Fruit fly (Drosophila melanogaster): ENCODE measurements around the gene CG32219.

Gene CG32219

dm6 chr3L:19905427-19905826 is 45.5 kb downstream of the CG32219 start:
- TF ChIP-seq rgr (GFP tag; optimal IDR thresholded peaks at IDR 0.05), result peak; percentile 40
- peak; percentile 33 for TF ChIP-seq ey (GFP tag; optimal IDR thresholded peaks at IDR 0.05)
- TF ChIP-seq OdsH (GFP tag; optimal IDR thresholded peaks at IDR 0.05), result peak; percentile 6
- no peak for TF ChIP-seq Jra (GFP tag; optimal IDR thresholded peaks at IDR 0.05)
- TF ChIP-seq br (GFP tag; optimal IDR thresholded peaks at IDR 0.05), result peak; percentile 18
- peak; percentile 5 for TF ChIP-seq psq (GFP tag; optimal IDR thresholded peaks at IDR 0.05)
- TF ChIP-seq Rel (GFP tag; optimal IDR thresholded peaks at IDR 0.05), result no peak
- TF ChIP-seq Rel (tag; optimal IDR thresholded peaks at IDR 0.05), result no peak
- peak; percentile 31 for TF ChIP-seq sv (GFP tag; optimal IDR thresholded peaks at IDR 0.05)
- peak; percentile 35 for TF ChIP-seq h (GFP tag; optimal IDR thresholded peaks at IDR 0.05)
- no peak for TF ChIP-seq CrebA (GFP tag; optimal IDR thresholded peaks at IDR 0.05; ENCODE audit: borderline replicate concordance)

- TF ChIP-seq Jra (GFP tag; optimal IDR thresholded peaks at IDR 0.05) (no peak), Rel (GFP tag; optimal IDR thresholded peaks at IDR 0.05) (no peak), Rel (tag; optimal IDR thresholded peaks at IDR 0.05) (peak; percentile 41), dmrt93B (GFP tag; optimal IDR thresholded peaks at IDR 0.05) (no peak), CrebA (GFP tag; optimal IDR thresholded peaks at IDR 0.05; ENCODE audit: borderline replicate concordance) (no peak), jim (GFP tag; optimal IDR thresholded peaks at IDR 0.05) (no peak), Hnf4 (GFP tag; optimal IDR thresholded peaks at IDR 0.05) (no peak)
Measured at dm6 chr3L:19904411-19905135, 46.4 kb downstream of the CG32219 start.

- TF ChIP-seq Jra (GFP tag; optimal IDR thresholded peaks at IDR 0.05), result no peak
- TF ChIP-seq sage (GFP tag; optimal IDR thresholded peaks at IDR 0.05), result peak; percentile 9
- TF ChIP-seq dl (GFP tag; optimal IDR thresholded peaks at IDR 0.05; ENCODE audit: insufficient read depth in 1 of 2, partially characterized antibody in 2 of 2), result peak; percentile 20 to 22
- no peak for TF ChIP-seq Vsx2 (GFP tag; optimal IDR thresholded peaks at IDR 0.05; ENCODE audit: partially characterized antibody)
- TF ChIP-seq woc (GFP tag; optimal IDR thresholded peaks at IDR 0.05), result peak; percentile 35
- TF ChIP-seq fru (GFP tag; optimal IDR thresholded peaks at IDR 0.05), result no peak
- TF ChIP-seq CrebA (GFP tag; optimal IDR thresholded peaks at IDR 0.05; ENCODE audit: borderline replicate concordance), result peak; percentile 25
- no peak for TF ChIP-seq foxo (GFP tag; optimal IDR thresholded peaks at IDR 0.05)
- peak; percentile 49 for TF ChIP-seq psq (GFP tag; optimal IDR thresholded peaks at IDR 0.05)
- no peak for TF ChIP-seq usp (GFP tag; optimal IDR thresholded peaks at IDR 0.05)
- no peak for TF ChIP-seq dmrt93B (GFP tag; optimal IDR thresholded peaks at IDR 0.05)
- TF ChIP-seq jim (GFP tag; optimal IDR thresholded peaks at IDR 0.05), result no peak
- no peak for TF ChIP-seq GATAd (GFP tag; optimal IDR thresholded peaks at IDR 0.05)
- TF ChIP-seq pan (optimal IDR thresholded peaks at IDR 0.05), result no peak
- TF ChIP-seq Dif (GFP tag; optimal IDR thresholded peaks at IDR 0.05; ENCODE audit: partially characterized antibody), result peak; percentile 8
- TF ChIP-seq sv (GFP tag; optimal IDR thresholded peaks at IDR 0.05), result peak; percentile 46
- no peak for TF ChIP-seq OdsH (GFP tag; optimal IDR thresholded peaks at IDR 0.05)
- TF ChIP-seq Rel (GFP tag; optimal IDR thresholded peaks at IDR 0.05), result no peak
- peak; percentile 94 for TF ChIP-seq Rel (tag; optimal IDR thresholded peaks at IDR 0.05)
- no peak for TF ChIP-seq rgr (GFP tag; optimal IDR thresholded peaks at IDR 0.05)
Measured at dm6 chr3L:19903400-19903846, 47.5 kb downstream of the CG32219 start.

- TF ChIP-seq sv (GFP tag; optimal IDR thresholded peaks at IDR 0.05) (peak; percentile 92), Hr83 (GFP tag; optimal IDR thresholded peaks at IDR 0.05; ENCODE audit: poor library complexity, severe bottlenecking) (peak; percentile 64), GATAd (GFP tag; optimal IDR thresholded peaks at IDR 0.05) (no peak), psq (GFP tag; optimal IDR thresholded peaks at IDR 0.05) (peak; percentile 98), OdsH (GFP tag; optimal IDR thresholded peaks at IDR 0.05) (peak; percentile 99), CG9705 (GFP tag; optimal IDR thresholded peaks at IDR 0.05) (peak; percentile 7), Hr78 (GFP tag; optimal IDR thresholded peaks at IDR 0.05) (no peak), br (GFP tag; optimal IDR thresholded peaks at IDR 0.05) (peak; percentile 99), Myc (optimal IDR thresholded peaks at IDR 0.05) (no peak), Mio (GFP tag; optimal IDR thresholded peaks at IDR 0.05) (peak; percentile 87), N (GFP tag; optimal IDR thresholded peaks at IDR 0.05) (no peak), Jra (GFP tag; optimal IDR thresholded peaks at IDR 0.05) (peak; percentile 90), dsf (GFP tag; optimal IDR thresholded peaks at IDR 0.05; ENCODE audit: borderline replicate concordance) (peak; percentile 87), ey (GFP tag; optimal IDR thresholded peaks at IDR 0.05) (peak; percentile 99), usp (GFP tag; optimal IDR thresholded peaks at IDR 0.05) (no peak), Abd-B (GFP tag; optimal IDR thresholded peaks at IDR 0.05) (no peak), Dfd (GFP tag; optimal IDR thresholded peaks at IDR 0.05) (no peak), CrebA (GFP tag; optimal IDR thresholded peaks at IDR 0.05; ENCODE audit: borderline replicate concordance) (peak; percentile 65), CG32264 (GFP tag; optimal IDR thresholded peaks at IDR 0.05) (peak; percentile 98), sage (GFP tag; optimal IDR thresholded peaks at IDR 0.05) (peak; percentile 98), dmrt93B (GFP tag; optimal IDR thresholded peaks at IDR 0.05) (peak; percentile 82), Sp1 (GFP tag; optimal IDR thresholded peaks at IDR 0.05) (peak; percentile 98), Rel (GFP tag; optimal IDR thresholded peaks at IDR 0.05) (peak; percentile 96), Rel (tag; optimal IDR thresholded peaks at IDR 0.05) (peak; percentile 73), pan (optimal IDR thresholded peaks at IDR 0.05) (no peak), h (GFP tag; optimal IDR thresholded peaks at IDR 0.05) (peak; percentile 99), Vsx2 (GFP tag; optimal IDR thresholded peaks at IDR 0.05; ENCODE audit: partially characterized antibody) (peak; percentile 90), HLH106 (tag; optimal IDR thresholded peaks at IDR 0.05) (peak; percentile 96), jim (GFP tag; optimal IDR thresholded peaks at IDR 0.05) (peak; percentile 22), Dif (GFP tag; optimal IDR thresholded peaks at IDR 0.05; ENCODE audit: partially characterized antibody) (peak; percentile 5)
Measured at dm6 chr3L:19902560-19903399, 48.2 kb downstream of the CG32219 start.

All from whole organism, wandering third instar larva.